Worm (Caenorhabditis elegans) whole organism, young adult: ENCODE results near the gene ceh-23.
A peak's percentile ranks its signal among the peaks of the same experiment; 100 is the strongest.

Experiments
- F39B2.1 ChIP-seq: fragments of 200-800 bp; sonication (Bioruptor generic); IDR thresholded peaks from 2 replicates; pipeline ENCODE4 v1.3.6; 2022; ENCODE audit warnings: missing genetic modification reagents, missing genetic modification characterization, missing compliant biosample characterization
- F52B5.7 ChIP-seq: sonication (generic microtip); optimal IDR thresholded peaks from 2 replicates; lab custom pipeline; 2016; ENCODE audit warnings: mild to moderate bottlenecking, missing genetic modification characterization, missing compliant biosample characterization
- F57A8.1 ChIP-seq: fragments of 200-800 bp; sonication (Bioruptor generic); optimal IDR thresholded peaks from 2 replicates; lab custom pipeline; 2018; ENCODE audit warnings: mild to moderate bottlenecking, missing genetic modification characterization, moderate library complexity, missing compliant biosample characterization
- Y53F4B.3 ChIP-seq: fragments of 200-800 bp; sonication (Bioruptor generic); IDR thresholded peaks from 2 replicates; pipeline ENCODE4 v1.3.6; 2022; ENCODE audit warnings: missing genetic modification reagents, missing genetic modification characterization, missing compliant biosample characterization
- Y53G8AR.9 ChIP-seq: fragments of 200-800 bp; sonication (Bioruptor generic); conservative IDR thresholded peaks from 2 replicates; pipeline ENCODE4 v1.3.6; 2022; ENCODE audit warnings: missing genetic modification reagents, missing genetic modification characterization, missing compliant biosample characterization
- Y56A3A.18 ChIP-seq: fragments of 200-800 bp; sonication (Bioruptor generic); IDR thresholded peaks from 2 replicates; pipeline ENCODE4 v1.3.6; 2022; ENCODE audit warnings: missing genetic modification reagents, missing genetic modification characterization, missing compliant biosample characterization
- Y67H2A.10 ChIP-seq: fragments of 200-800 bp; sonication (Bioruptor generic); conservative IDR thresholded peaks from 2 replicates; pipeline ENCODE4 v1.3.6; 2022; ENCODE audit warnings: missing genetic modification reagents, missing genetic modification characterization, missing compliant biosample characterization
- Y79H2A.3 ChIP-seq: fragments of 200-800 bp; sonication (Bioruptor generic); conservative IDR thresholded peaks from 2 replicates; pipeline ENCODE4 v1.3.6; 2022; ENCODE audit warnings: missing genetic modification reagents, missing genetic modification characterization, missing compliant biosample characterization
- Y95B8A.8 ChIP-seq: fragments of 200-800 bp; sonication (Bioruptor generic); IDR thresholded peaks from 2 replicates; pipeline ENCODE4 v1.3.6; 2022; ENCODE audit warnings: missing genetic modification reagents, missing genetic modification characterization, missing compliant biosample characterization
- akir-1 ChIP-seq: fragments of 200-800 bp; sonication (Bioruptor generic); optimal IDR thresholded peaks from 2 replicates; lab custom pipeline; 2018; ENCODE audit warnings: mild to moderate bottlenecking, missing genetic modification characterization, moderate library complexity, missing compliant biosample characterization
- athp-1 ChIP-seq: sonication (generic microtip); optimal IDR thresholded peaks from 2 replicates; lab custom pipeline; 2017; ENCODE audit warnings: mild to moderate bottlenecking, missing genetic modification characterization, missing compliant biosample characterization
- cebp-1 ChIP-seq, 2 experiments: fragments of 200-800 bp in 1 of 2; sonication (Bioruptor generic) in 1 of 2; sonication (generic microtip) in 1 of 2; IDR thresholded peaks in 1 of 2; optimal IDR thresholded peaks in 1 of 2; 2 replicates each; pipeline versions ENCODE4 v1.3.6 to Lab custom; 2017 to 2022; ENCODE audit warnings: missing compliant biosample characterization in 2 of 2, missing genetic modification characterization in 2 of 2, mild to moderate bottlenecking in 1 of 2, missing genetic modification reagents in 1 of 2, moderate library complexity in 1 of 2
- ceh-100 ChIP-seq: fragments of 200-800 bp; sonication (Bioruptor generic); IDR thresholded peaks from 2 replicates; pipeline ENCODE4 v1.3.6; 2022; ENCODE audit warnings: missing genetic modification reagents, missing genetic modification characterization, missing compliant biosample characterization
- ceh-27 ChIP-seq: fragments of 200-800 bp; sonication (Bioruptor generic); optimal IDR thresholded peaks from 2 replicates; lab custom pipeline; 2018; ENCODE audit warnings: mild to moderate bottlenecking, missing genetic modification characterization, moderate library complexity, missing compliant biosample characterization
- ceh-40 ChIP-seq: fragments of 200-800 bp; sonication (Bioruptor generic); IDR thresholded peaks from 2 replicates; pipeline ENCODE4 v1.3.6; 2022; ENCODE audit warnings: missing genetic modification characterization, missing compliant biosample characterization
- ceh-58 ChIP-seq: fragments of 200-800 bp; sonication (Bioruptor generic); IDR thresholded peaks from 2 replicates; pipeline ENCODE4 v1.3.6; 2022; ENCODE audit warnings: missing genetic modification characterization, missing compliant biosample characterization
- ceh-91 ChIP-seq: fragments of 200-800 bp; sonication (Bioruptor generic); IDR thresholded peaks from 2 replicates; pipeline ENCODE4 v1.3.6; 2022; ENCODE audit warnings: missing genetic modification reagents, missing genetic modification characterization, missing compliant biosample characterization
- egl-44 ChIP-seq: fragments of 200-800 bp; sonication (Bioruptor generic); IDR thresholded peaks from 2 replicates; pipeline ENCODE4 v1.3.6; 2022; ENCODE audit warnings: missing genetic modification reagents, missing genetic modification characterization, missing compliant biosample characterization
- egrh-3 ChIP-seq: fragments of 200-800 bp; sonication (Bioruptor generic); IDR thresholded peaks from 2 replicates; pipeline ENCODE4 v1.3.6; 2022; ENCODE audit warnings: missing genetic modification reagents, missing genetic modification characterization, missing compliant biosample characterization
- hrde-1 ChIP-seq: sonication (generic microtip); optimal IDR thresholded peaks from 2 replicates; lab custom pipeline; 2016; ENCODE audit warnings: missing genetic modification characterization, mild to moderate bottlenecking, missing compliant biosample characterization, moderate library complexity, missing genotype, missing genetic modification reagents, borderline replicate concordance
- lin-26 ChIP-seq: fragments of 200-800 bp; sonication (Bioruptor generic); IDR thresholded peaks from 2 replicates; pipeline ENCODE4 v1.3.6; 2022; ENCODE audit warnings: missing genetic modification reagents, missing genetic modification characterization, missing compliant biosample characterization
- lir-1 ChIP-seq: fragments of 200-800 bp; sonication (Bioruptor generic); conservative IDR thresholded peaks from 2 replicates; pipeline ENCODE4 v1.3.6; 2022; ENCODE audit warnings: missing genetic modification reagents, missing genetic modification characterization, missing compliant biosample characterization
- madf-10 ChIP-seq: sonication (generic microtip); optimal IDR thresholded peaks from 2 replicates; lab custom pipeline; 2016; ENCODE audit warnings: mild to moderate bottlenecking, missing genetic modification characterization, missing compliant biosample characterization
- nfya-1 ChIP-seq: sonication (generic microtip); optimal IDR thresholded peaks from 2 replicates; lab custom pipeline; 2017; ENCODE audit warnings: antibody characterized with exemption, missing compliant biosample characterization, missing genetic modification characterization, borderline replicate concordance; ENCODE audit not compliant: insufficient read depth
- nhr-120 ChIP-seq: fragments of 200-800 bp; sonication (Bioruptor generic); IDR thresholded peaks from 2 replicates; pipeline ENCODE4 v1.3.6; 2022; ENCODE audit warnings: missing genetic modification characterization, missing compliant biosample characterization
- nhr-90 ChIP-seq: sonication (generic microtip); optimal IDR thresholded peaks from 2 replicates; lab custom pipeline; 2016; ENCODE audit warnings: missing genotype, mild to moderate bottlenecking, missing genetic modification characterization, missing compliant biosample characterization
- tbp1 ChIP-seq: fragments of 200-800 bp; sonication (Bioruptor generic); optimal IDR thresholded peaks from 2 replicates; lab custom pipeline; 2018; ENCODE audit warnings: mild to moderate bottlenecking, missing genetic modification characterization, missing compliant biosample characterization
- ztf-25 ChIP-seq: fragments of 200-800 bp; sonication (Bioruptor generic); IDR thresholded peaks from 2 replicates; pipeline ENCODE4 v1.3.6; 2022; ENCODE audit warnings: missing genetic modification reagents, missing genetic modification characterization, missing compliant biosample characterization

The ceh-23 gene

DNA sequence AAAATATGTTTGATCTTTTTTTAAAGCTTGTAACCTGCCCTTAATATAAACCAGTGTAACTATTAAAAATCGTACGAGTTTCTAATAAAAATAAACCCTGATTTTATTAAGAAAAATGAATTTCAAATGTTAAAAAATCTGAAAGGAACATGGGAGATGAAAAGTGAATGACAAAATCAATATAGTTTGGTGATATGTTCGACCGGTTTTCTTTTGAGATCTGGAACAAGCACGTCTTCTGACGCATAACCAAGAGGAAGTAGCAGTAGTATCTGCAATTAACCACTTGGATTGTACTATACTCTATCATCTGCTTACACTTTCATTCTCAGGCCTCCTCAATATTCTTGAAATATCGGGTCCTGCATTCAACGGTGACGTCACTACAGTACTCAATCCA lies 37.7 kb downstream of the ceh-23 start:
- no peak for TF ChIP-seq ceh-40
- TF ChIP-seq F52B5.7, result no peak
- no peak for TF ChIP-seq Y79H2A.3 (GFP tag; lab: Robert Waterston, UW)
- no peak for TF ChIP-seq Y53F4B.3
- no peak for TF ChIP-seq hrde-1
- TF ChIP-seq Y53G8AR.9, result no peak

DNA sequence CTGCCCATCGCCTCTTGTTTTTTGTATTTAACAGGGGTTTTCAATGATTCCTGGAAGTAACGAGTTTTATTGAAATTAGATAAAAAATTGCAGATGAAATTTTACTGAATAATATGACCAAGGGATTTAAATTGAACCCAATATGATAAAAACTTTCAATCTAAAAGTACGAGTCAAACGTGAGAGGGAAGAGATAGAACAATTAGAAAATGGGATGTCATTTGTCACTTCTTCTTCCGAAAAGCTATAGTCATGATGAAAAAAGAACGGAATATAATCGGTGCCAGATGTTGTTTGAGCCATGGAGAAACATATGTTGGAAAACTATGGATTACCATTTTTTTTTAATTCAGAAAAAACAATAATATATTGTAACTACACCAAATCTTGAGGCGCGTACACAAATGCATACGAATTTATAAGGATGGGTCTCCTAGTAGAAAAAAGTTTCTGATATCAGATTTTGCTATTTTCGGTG lies 39.5 kb downstream of the ceh-23 start, which contains the start of gene sup-18:
Gene sup-18 (minus strand): TSS at position 51 of the 478 bp plus-strand sequence.
- TF ChIP-seq ceh-27 (no peak), Y95B8A.8 (no peak), ceh-58 (no peak), lir-1 (no peak), hrde-1 (no peak), Y56A3A.18 (GFP tag; lab: Robert Waterston, UW) (no peak)

DNA sequence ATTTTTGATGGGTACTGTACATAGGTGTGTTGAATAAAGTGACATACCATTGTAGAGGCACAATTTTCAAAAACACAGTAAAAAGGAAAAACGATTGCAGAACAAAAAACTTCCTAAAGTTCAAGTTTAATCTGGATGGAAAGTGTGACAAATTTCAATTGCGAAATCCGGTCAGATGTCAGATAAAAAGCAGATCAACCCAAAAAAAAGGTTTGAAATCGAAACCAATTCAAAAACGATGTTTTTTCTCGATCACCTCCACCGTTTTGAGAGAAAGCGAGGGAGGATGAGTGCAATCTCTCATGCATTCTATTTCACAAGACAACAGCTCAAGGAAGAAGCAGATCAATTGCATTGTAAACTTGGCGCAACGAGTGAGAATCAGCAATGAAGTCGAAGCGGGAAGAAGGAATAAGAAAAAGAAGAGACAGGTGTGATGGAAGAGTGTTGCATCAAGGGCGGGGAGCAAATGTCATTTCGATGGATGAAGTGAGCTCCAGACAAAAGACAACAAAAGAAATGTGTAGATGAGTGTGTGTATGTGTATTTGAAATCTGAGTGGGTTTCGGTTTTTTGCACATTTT lies 40.8 kb downstream of the ceh-23 start:
- TF ChIP-seq ceh-91 (GFP tag; lab: Robert Waterston, UW), result no peak
- TF ChIP-seq cebp-1 (GFP tag; IDR thresholded peaks at IDR 0.05; lab: Robert Waterston, UW), result no peak
- TF ChIP-seq cebp-1 (tag; optimal IDR thresholded peaks at IDR 0.05; lab: Kevin White, UChicago), result peak; percentile 68
- no peak for TF ChIP-seq F39B2.1 (GFP tag; lab: Robert Waterston, UW)
- TF ChIP-seq tbp1 (GFP tag; lab: Kevin White, UChicago), result no peak
- TF ChIP-seq nfya-1, result no peak

DNA sequence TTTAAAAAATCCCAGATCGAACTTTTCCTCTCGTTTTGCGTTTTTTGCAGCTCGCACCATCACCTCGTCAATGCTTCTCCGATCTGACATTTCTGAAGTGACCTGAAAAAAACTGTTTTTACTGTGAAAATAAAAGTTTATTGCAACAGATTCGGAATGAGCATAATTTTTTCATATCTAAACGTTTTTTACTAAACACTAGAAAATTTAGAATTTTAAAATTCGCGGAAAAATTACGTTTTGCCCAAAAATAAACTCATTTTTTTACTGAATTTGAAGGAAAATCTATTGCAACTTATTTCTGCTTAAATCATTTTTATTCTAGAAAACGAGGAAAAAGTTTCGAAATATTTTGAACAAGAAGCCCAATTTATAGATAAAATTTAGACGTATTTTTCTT lies 43.5 kb downstream of the ceh-23 start, which contains the start of gene ZK688.9:
Gene ZK688.9 (minus strand): TSS at position 101 of the 400 bp plus-strand sequence.
- TF ChIP-seq Y67H2A.10 (GFP tag; lab: Robert Waterston, UW), result no peak
- no peak for TF ChIP-seq egrh-3 (GFP tag; lab: Robert Waterston, UW)
- TF ChIP-seq, all 124 proteins: peak for 0

DNA sequence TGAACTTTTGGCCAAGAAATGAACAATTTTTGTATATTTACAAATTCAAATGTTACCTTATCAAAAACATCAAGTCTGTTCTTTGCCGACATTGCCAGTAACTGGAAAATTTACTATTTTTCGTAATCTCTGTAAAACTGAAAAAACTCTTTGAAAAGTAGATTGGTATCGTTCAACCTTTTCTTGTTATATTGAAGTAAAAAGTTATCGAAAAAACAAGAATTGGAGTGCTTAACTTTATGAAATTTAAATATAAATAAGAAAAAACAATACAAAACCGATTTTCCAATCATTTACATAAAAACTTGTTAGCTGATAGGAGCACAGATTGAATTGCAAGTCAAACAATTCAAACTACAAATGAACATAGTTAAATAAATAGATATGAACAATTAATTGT lies 45.5 kb downstream of the ceh-23 start, which contains the start of gene ZK688.11:
Gene ZK688.11 (minus strand): TSS at position 101 of the 400 bp plus-strand sequence.
- TF ChIP-seq F57A8.1 (GFP tag; lab: Kevin White, UChicago), result no peak

DNA sequence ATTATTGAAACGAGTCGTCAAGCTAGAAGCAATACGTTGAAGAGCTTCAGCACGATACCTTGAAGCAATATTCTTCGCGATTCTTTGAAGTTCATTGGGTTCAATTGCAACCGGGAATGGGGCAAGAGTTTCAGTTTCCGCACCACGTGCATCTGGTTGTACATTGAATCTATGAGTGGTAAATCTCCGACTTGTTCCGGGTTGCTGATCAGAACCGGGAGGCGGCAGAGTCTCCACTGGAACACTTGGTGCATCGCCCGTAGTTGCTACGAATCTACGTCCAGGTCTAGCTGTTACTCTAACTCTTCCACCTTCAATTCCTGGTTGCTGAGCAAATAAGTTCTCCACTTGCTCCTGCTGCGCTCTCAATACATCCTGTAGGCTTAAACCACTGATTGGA lies 49.6 kb downstream of the ceh-23 start:
- TF ChIP-seq madf-10 (no peak), ztf-25 (no peak), egl-44 (no peak), athp-1 (no peak), ceh-100 (GFP tag; lab: Robert Waterston, UW) (no peak), nhr-120 (GFP tag; lab: Robert Waterston, UW) (no peak), lir-1 (no peak), nhr-90 (tag; lab: Kevin White, UChicago) (no peak), akir-1 (GFP tag; lab: Kevin White, UChicago) (no peak), lin-26 (no peak)
- TF ChIP-seq, all 124 proteins: peak for 0
